Worm (Caenorhabditis elegans) whole organism, L1 larva: ENCODE measurements around the gene R08A2.1.

Experiments used
- C04F5.9 ChIP-seq: sonication (generic microtip); optimal IDR thresholded peaks from 2 replicates; lab custom pipeline; 2016; ENCODE audit warnings: missing genetic modification characterization, missing compliant biosample characterization
- C16A3.4 ChIP-seq: fragments of 150-350 bp; optimal IDR thresholded peaks from 2 replicates; lab custom pipeline; 2014; ENCODE audit warnings: missing biosample characterization, missing genetic modification characterization
- C34B4.2 ChIP-seq: sonication (generic microtip); optimal IDR thresholded peaks from 2 replicates; lab custom pipeline; 2017; ENCODE audit warnings: mild to moderate bottlenecking, missing genetic modification characterization, missing compliant biosample characterization
- alr-1 ChIP-seq: fragments of 200-800 bp; sonication (Bioruptor generic); optimal IDR thresholded peaks from 2 replicates; lab custom pipeline; 2018; ENCODE audit warnings: borderline replicate concordance, mild to moderate bottlenecking, missing genetic modification characterization, missing compliant biosample characterization
- ama-1 ChIP-seq: fragments of 150-350 bp; optimal IDR thresholded peaks from 2 replicates; lab custom pipeline; 2014
- ceh-82 ChIP-seq, 3 experiments: fragments of 150-350 bp in 1 of 3; sonication (generic microtip) in 2 of 3; optimal IDR thresholded peaks; 2 replicates each; lab custom pipeline; 2014 to 2017; ENCODE audit warnings: missing biosample characterization in 3 of 3, missing genetic modification characterization in 3 of 3
- dsc-1 ChIP-seq: sonication (generic microtip); optimal IDR thresholded peaks from 2 replicates; lab custom pipeline; 2016; ENCODE audit warnings: mild to moderate bottlenecking, missing genetic modification characterization, missing compliant biosample characterization
- efl-1 ChIP-seq, 4 experiments: fragments of 150-350 bp; optimal IDR thresholded peaks in 3 of 4; peaks in 1 of 4; 1 replicate in 1 of 4; 2 replicates in 3 of 4; lab custom pipeline; 2014; ENCODE audit warnings: missing biosample characterization in 2 of 4, missing genetic modification characterization in 2 of 4, missing genetic modification reagents in 2 of 4
- egl-27 ChIP-seq, 2 experiments: fragments of 150-350 bp in 1 of 2; sonication (generic microtip); optimal IDR thresholded peaks; 3 replicates each; lab custom pipeline; 2017 to 2018; ENCODE audit warnings: missing biosample characterization in 2 of 2, missing genetic modification characterization in 2 of 2, missing genetic modification reagents in 2 of 2
- elt-2 ChIP-seq: sonication (generic microtip); optimal IDR thresholded peaks from 2 replicates; lab custom pipeline; 2016; ENCODE audit warnings: missing genetic modification characterization, mild to moderate bottlenecking, inconsistent platforms, missing compliant biosample characterization, missing genetic modification reagents
- elt-3 ChIP-seq, 6 experiments: fragments of 150-350 bp in 1 of 6; sonication (generic microtip); optimal IDR thresholded peaks; 2 replicates each; lab custom pipeline; 2017 to 2018; ENCODE audit warnings: missing biosample characterization in 6 of 6, missing genetic modification characterization in 6 of 6, inconsistent platforms in 1 of 6
- fkh-10 ChIP-seq: sonication (generic microtip); optimal IDR thresholded peaks from 2 replicates; lab custom pipeline; 2017; ENCODE audit warnings: missing biosample characterization, missing genetic modification reagents, missing genetic modification characterization
- fkh-8 ChIP-seq: sonication (generic microtip); optimal IDR thresholded peaks from 2 replicates; lab custom pipeline; 2016; ENCODE audit warnings: mild to moderate bottlenecking, missing genetic modification characterization, missing compliant biosample characterization
- grh-1 ChIP-seq: fragments of 200-800 bp; sonication (Bioruptor generic); IDR thresholded peaks from 2 replicates; pipeline ENCODE4 v1.3.6; 2022; ENCODE audit warnings: missing genetic modification reagents, missing genetic modification characterization, missing compliant biosample characterization
- isw-1 ChIP-seq: fragments of 200-800 bp; sonication (Bioruptor generic); IDR thresholded peaks from 2 replicates; pipeline ENCODE4 v1.3.6; 2022; ENCODE audit warnings: missing genetic modification characterization, missing compliant biosample characterization
- jun-1 ChIP-seq: fragments of 150-350 bp; optimal IDR thresholded peaks from 2 replicates; lab custom pipeline; 2014; ENCODE audit warnings: missing biosample characterization, missing genetic modification reagents, missing genetic modification characterization
- lin-39 ChIP-seq: fragments of 150-350 bp; optimal IDR thresholded peaks from 2 replicates; lab custom pipeline; 2014; ENCODE audit warnings: missing biosample characterization, missing genetic modification reagents, missing genetic modification characterization
- lsy-2 ChIP-seq, 2 experiments: fragments of 150-350 bp; optimal IDR thresholded peaks; 2 replicates each; lab custom pipeline; 2014; ENCODE audit warnings: missing biosample characterization in 2 of 2, missing genetic modification characterization in 2 of 2
- mep-1 ChIP-seq: fragments of 150-350 bp; optimal IDR thresholded peaks from 2 replicates; lab custom pipeline; 2014; ENCODE audit warnings: missing biosample characterization, missing genetic modification characterization
- nhr-19 ChIP-seq: fragments of 200-800 bp; sonication (Bioruptor generic); conservative IDR thresholded peaks from 2 replicates; pipeline ENCODE4 v1.3.6; 2022; ENCODE audit warnings: missing genetic modification characterization, missing compliant biosample characterization
- nhr-20 ChIP-seq: sonication (generic microtip); optimal IDR thresholded peaks from 2 replicates; lab custom pipeline; 2016; ENCODE audit warnings: mild to moderate bottlenecking, missing genetic modification characterization, missing compliant biosample characterization
- nhr-47 ChIP-seq: sonication (generic microtip); optimal IDR thresholded peaks from 2 replicates; lab custom pipeline; 2016; ENCODE audit warnings: mild to moderate bottlenecking, missing genetic modification characterization, moderate library complexity, missing compliant biosample characterization
- nhr-77 ChIP-seq: fragments of 150-350 bp; optimal IDR thresholded peaks from 2 replicates; lab custom pipeline; 2014; ENCODE audit warnings: missing biosample characterization, missing genetic modification characterization
- nhr-84 ChIP-seq: sonication (generic microtip); optimal IDR thresholded peaks from 2 replicates; lab custom pipeline; 2017; ENCODE audit warnings: missing biosample characterization, missing genetic modification characterization
- nhr-90 ChIP-seq: sonication (generic microtip); optimal IDR thresholded peaks from 2 replicates; lab custom pipeline; 2016; ENCODE audit warnings: mild to moderate bottlenecking, missing genetic modification characterization, missing compliant biosample characterization; ENCODE audit not compliant: poor library complexity
- pax-3 ChIP-seq: fragments of 200-800 bp; sonication (Bioruptor generic); optimal IDR thresholded peaks from 2 replicates; lab custom pipeline; 2018; ENCODE audit warnings: mild to moderate bottlenecking, missing genetic modification characterization, moderate library complexity, missing compliant biosample characterization
- snpc-4 ChIP-seq: fragments of 150-350 bp; optimal IDR thresholded peaks from 2 replicates; lab custom pipeline; 2014; ENCODE audit warnings: missing biosample characterization, missing genetic modification characterization
- snu-23 ChIP-seq: sonication (generic microtip); optimal IDR thresholded peaks from 2 replicates; lab custom pipeline; 2016; ENCODE audit warnings: missing genetic modification characterization, missing compliant biosample characterization
- sptf-1 ChIP-seq: fragments of 150-350 bp; optimal IDR thresholded peaks from 2 replicates; lab custom pipeline; 2014; ENCODE audit warnings: missing biosample characterization, missing genetic modification characterization
- unc-130 ChIP-seq: fragments of 150-350 bp; optimal IDR thresholded peaks from 2 replicates; lab custom pipeline; 2017; ENCODE audit warnings: missing biosample characterization, missing genetic modification characterization, inconsistent platforms
- unc-30 ChIP-seq: sonication (generic microtip); optimal IDR thresholded peaks from 2 replicates; lab custom pipeline; 2017; ENCODE audit warnings: missing biosample characterization, missing genetic modification characterization

R08A2.1 gene

DNA sequence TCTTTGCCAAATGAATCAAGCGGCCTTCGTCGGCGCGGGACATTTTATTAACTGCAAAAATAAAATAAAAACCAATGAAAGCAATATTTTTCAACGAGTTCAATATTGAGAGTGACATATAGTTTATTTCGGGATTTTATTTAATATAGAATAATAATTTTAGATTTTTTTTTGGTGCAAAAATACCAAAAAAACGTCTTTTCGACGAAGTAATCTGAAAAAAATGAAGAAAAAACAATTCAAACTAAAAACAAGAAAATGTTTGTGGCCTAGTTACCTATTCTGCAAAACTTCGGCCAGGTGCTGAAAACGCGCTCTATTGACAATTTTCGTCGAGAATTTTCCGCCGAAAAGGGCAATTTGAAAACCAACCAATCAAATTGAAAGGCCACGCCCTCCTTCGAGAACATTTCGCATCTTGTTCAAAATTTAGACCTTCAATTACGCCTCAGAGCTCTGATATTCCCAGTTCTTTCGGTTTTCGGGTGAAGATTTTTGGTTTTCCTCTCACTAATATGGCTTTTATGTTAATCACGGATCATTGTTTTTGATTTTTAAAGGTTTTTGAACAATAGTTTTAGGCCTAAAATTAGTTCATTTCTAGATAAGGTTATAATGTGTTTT is 33.8 kb downstream of the R08A2.1 start, which contains the start of gene C47E8.4 (continued):
- TF ChIP-seq unc-130 (tag; lab: Kevin White, UChicago) (peak; percentile 97), nhr-90 (tag; lab: Kevin White, UChicago) (peak; percentile 99), jun-1 (tag; lab: Kevin White, UChicago) (peak; percentile 98), nhr-84 (peak; percentile 49), C04F5.9 (peak; percentile 97), dsc-1 (peak; percentile 99), pax-3 (tag; lab: Kevin White, UChicago) (peak; percentile 100), mep-1 (tag; lab: Kevin White, UChicago) (peak; percentile 98), ceh-82 (tag; optimal IDR thresholded peaks at IDR 0.05; lab: Kevin White, UChicago) (peak; percentile 97 to 98 (median 98)), egl-27 (tag; optimal IDR thresholded peaks at IDR 0.05; lab: Kevin White, UChicago) (peak; percentile 85 to 89), alr-1 (tag; lab: Kevin White, UChicago) (no peak), unc-30 (tag; lab: Kevin White, UChicago) (peak; percentile 67), nhr-19 (GFP tag; lab: Robert Waterston, UW) (peak; percentile 99), ama-1 (lab: Kevin White, UChicago) (peak; percentile 88)

DNA sequence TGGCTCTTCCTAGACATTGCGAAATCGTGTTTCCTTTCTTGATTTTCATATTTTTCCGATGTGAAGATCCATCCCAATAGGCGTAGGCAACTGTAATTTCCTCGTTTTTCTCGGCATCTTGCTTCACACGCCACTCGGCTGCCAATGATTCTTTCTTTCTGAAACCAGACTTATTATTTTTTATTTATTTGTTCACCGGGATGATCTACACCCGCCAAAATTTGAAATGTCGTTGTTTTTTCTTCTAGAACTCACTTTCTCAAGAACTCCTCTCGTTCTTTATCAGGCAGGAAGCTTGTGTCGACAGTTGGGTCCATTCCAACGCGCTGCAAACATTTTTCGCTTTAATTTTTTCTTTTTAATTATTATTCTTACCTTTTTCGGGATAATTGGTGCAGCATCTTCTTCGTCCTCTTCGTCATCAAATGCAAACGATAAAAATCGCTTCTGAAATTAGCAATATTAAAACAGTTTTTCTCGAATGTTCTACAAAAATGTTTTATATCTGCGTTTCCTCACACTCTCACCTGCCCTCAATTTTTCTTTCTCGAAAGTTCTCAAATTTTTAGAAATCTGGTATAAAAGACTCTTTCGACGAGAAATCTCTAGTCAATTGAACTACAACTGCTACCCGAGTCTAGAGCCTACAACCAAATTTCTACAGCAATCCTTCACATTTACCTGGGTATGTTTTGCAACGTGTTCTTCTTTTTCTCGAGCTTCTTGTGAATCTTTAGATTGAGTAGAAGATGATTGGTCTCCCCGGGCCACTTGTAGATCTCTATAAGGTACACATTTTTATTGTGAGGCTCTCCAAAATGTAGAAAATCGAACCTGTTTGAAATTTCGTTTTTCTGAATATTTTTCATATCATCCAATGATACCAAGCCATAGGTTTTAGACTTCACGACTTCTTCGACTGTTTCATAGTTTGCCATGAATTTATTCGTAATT is 34.8 kb downstream of the R08A2.1 start, which contains the start of gene hsp-90:
hsp-90 (plus strand) TSS at position 560 of the 954 bp plus-strand sequence.
- TF ChIP-seq unc-130 (tag; lab: Kevin White, UChicago): no peak
- peak; percentile 8 for TF ChIP-seq nhr-20 (tag; lab: Kevin White, UChicago)
- TF ChIP-seq fkh-10 (GFP tag; lab: Kevin White, UChicago): no peak
- TF ChIP-seq snu-23: peak; percentile 3
- TF ChIP-seq sptf-1 (tag; lab: Kevin White, UChicago): no peak
- no peak for TF ChIP-seq efl-1 (optimal IDR thresholded peaks at IDR 0.05; lab: Kevin White, UChicago)
- peak in 1 of 2 experiments; percentile 50 for TF ChIP-seq efl-1 (GFP tag; optimal IDR thresholded peaks at IDR 0.05 in 1 of 2; lab: Kevin White, UChicago)
- TF ChIP-seq, all 84 proteins: peak for 3

DNA sequence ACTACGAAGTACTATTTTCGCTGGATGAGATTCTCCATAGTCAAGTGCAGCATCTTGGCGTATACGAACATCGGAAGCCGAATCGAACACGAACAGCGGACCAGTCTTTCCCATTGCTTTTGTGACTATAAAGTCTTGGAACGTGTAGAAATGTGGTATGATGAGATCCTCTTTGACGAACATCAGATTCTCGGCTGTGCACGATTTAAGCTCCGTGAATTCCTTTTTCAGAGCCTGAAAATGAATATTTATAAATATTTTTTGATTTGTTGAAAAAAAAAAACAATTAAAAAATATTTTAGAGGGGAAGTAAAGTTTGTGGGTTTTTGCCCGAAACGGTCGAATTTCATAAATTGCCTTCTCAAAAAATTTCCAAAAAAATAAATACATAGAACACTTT is 35.5 kb downstream of the R08A2.1 start:
- TF ChIP-seq efl-1 (optimal IDR thresholded peaks at IDR 0.05; lab: Kevin White, UChicago) (no peak), efl-1 (GFP tag; optimal IDR thresholded peaks at IDR 0.05 in 1 of 2; lab: Kevin White, UChicago) (peak in 1 of 2 experiments; percentile 90), nhr-20 (tag; lab: Kevin White, UChicago) (no peak)
- TF ChIP-seq, all 84 proteins: peak for 1

DNA sequence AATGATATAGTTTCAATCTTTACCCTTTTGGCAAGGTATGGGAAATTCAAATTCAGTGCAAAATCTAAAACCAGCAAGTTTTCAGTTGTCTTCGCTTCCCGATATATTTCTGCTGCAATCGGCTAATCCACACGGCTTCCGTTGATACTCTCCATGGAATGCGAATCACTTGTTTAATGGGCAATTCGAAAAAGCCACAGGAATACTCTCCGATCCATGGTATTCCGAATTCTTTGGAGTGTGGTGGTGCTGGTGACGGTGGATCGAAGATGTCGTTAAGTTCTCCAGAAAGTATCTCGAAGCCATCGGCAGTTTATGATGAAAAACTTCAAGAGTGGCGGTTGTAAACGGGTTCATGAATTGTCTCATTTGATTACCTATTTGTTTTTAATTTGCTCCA is 36.1 kb downstream of the R08A2.1 start:
- TF ChIP-seq efl-1 (optimal IDR thresholded peaks at IDR 0.05; lab: Kevin White, UChicago): no peak
- TF ChIP-seq efl-1 (GFP tag; optimal IDR thresholded peaks at IDR 0.05 in 1 of 2; lab: Kevin White, UChicago): peak in 1 of 2 experiments; percentile 81
- no peak for TF ChIP-seq nhr-77 (tag; lab: Kevin White, UChicago)
- TF ChIP-seq nhr-47: no peak
- TF ChIP-seq grh-1: no peak
- TF ChIP-seq C34B4.2 (tag; lab: Kevin White, UChicago): no peak
- TF ChIP-seq elt-3 (tag; optimal IDR thresholded peaks at IDR 0.05; lab: Kevin White, UChicago): no peak
- TF ChIP-seq snpc-4: no peak
- TF ChIP-seq elt-2 (tag; lab: Kevin White, UChicago): no peak
- no peak for TF ChIP-seq nhr-19 (GFP tag; lab: Robert Waterston, UW)
- TF ChIP-seq fkh-8 (tag; lab: Kevin White, UChicago): no peak
- TF ChIP-seq isw-1: no peak
- no peak for TF ChIP-seq lin-39 (tag; lab: Kevin White, UChicago)
- no peak for TF ChIP-seq lsy-2 (tag; optimal IDR thresholded peaks at IDR 0.05; lab: Kevin White, UChicago)
- TF ChIP-seq C16A3.4 (tag; lab: Kevin White, UChicago): no peak
- TF ChIP-seq ama-1 (lab: Kevin White, UChicago): peak; percentile 22
- TF ChIP-seq, all 84 proteins: peak for 2
